Fruit fly (Drosophila melanogaster): Measurements from ENCODE around the gene ghi.

dm6 chr3L:9438858-9439257, 12.8 kb upstream of the ghi start:
- no peak for TF ChIP-seq Hr96 (GFP tag; optimal IDR thresholded peaks at IDR 0.05)
- TF ChIP-seq Mnt (GFP tag; optimal IDR thresholded peaks at IDR 0.05) = no peak
- TF ChIP-seq Clk (GFP tag; optimal IDR thresholded peaks at IDR 0.05) = no peak
- no peak for TF ChIP-seq cnc (optimal IDR thresholded peaks at IDR 0.05)
- no peak for TF ChIP-seq toe (GFP tag; optimal IDR thresholded peaks at IDR 0.05)
- TF ChIP-seq Crg-1 (GFP tag; optimal IDR thresholded peaks at IDR 0.05) = no peak
- TF ChIP-seq CG5204 (GFP tag; optimal IDR thresholded peaks at IDR 0.05) = no peak
